Worm (Caenorhabditis elegans): ENCODE results near the gene mog-3.

Gene mog-3

DNA sequence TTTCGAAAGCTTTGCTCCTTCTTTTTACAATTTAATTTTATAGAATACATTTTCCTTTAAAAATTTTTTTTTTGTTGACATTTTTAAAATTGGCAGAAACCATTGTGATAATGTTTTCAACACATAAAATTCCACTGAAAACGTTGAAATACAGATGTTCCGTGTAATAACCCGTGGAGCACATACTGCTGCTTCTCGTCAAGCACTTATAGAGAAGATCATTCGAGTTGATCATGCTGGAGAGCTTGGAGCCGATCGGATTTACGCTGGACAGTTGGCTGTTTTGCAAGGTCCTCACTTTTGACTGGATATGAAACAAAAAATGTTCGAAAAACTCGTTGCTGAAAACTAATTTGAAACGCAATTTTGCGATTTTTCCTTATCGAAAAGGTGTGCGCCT, 30.7 kb upstream of the mog-3 start, which contains the start of gene clk-1:
clk-1 (plus strand) TSS at position 155 of the 400 bp plus-strand sequence.
- TF ChIP-seq pha-4 (tag; optimal IDR thresholded peaks at IDR 0.05) (no peak), tbx-8 (GFP tag; optimal IDR thresholded peaks at IDR 0.05) (no peak), nhr-2 (tag; optimal IDR thresholded peaks at IDR 0.05) (no peak), flh-1 (GFP tag; optimal IDR thresholded peaks at IDR 0.05) (no peak), blmp-1 (tag; optimal IDR thresholded peaks at IDR 0.05) (no peak), nhr-28 (tag; optimal IDR thresholded peaks at IDR 0.05) (no peak), sptf-1 (tag; optimal IDR thresholded peaks at IDR 0.05) (no peak), cnd-1 (tag; optimal IDR thresholded peaks at IDR 0.05) (no peak), snpc-4 (tag; optimal IDR thresholded peaks at IDR 0.05) (no peak), bed-3 (GFP tag; optimal IDR thresholded peaks at IDR 0.05) (no peak), mls-2 (tag; optimal IDR thresholded peaks at IDR 0.05) (no peak), ceh-83 (GFP tag; optimal IDR thresholded peaks at IDR 0.05) (no peak), sem-2 (GFP tag; optimal IDR thresholded peaks at IDR 0.05) (no peak), nhr-76 (tag; optimal IDR thresholded peaks at IDR 0.05) (no peak), ztf-11 (tag; optimal IDR thresholded peaks at IDR 0.05) (no peak), drap-1 (GFP tag; optimal IDR thresholded peaks at IDR 0.05) (no peak), ces-1 (GFP tag; optimal IDR thresholded peaks at IDR 0.05) (no peak)

DNA sequence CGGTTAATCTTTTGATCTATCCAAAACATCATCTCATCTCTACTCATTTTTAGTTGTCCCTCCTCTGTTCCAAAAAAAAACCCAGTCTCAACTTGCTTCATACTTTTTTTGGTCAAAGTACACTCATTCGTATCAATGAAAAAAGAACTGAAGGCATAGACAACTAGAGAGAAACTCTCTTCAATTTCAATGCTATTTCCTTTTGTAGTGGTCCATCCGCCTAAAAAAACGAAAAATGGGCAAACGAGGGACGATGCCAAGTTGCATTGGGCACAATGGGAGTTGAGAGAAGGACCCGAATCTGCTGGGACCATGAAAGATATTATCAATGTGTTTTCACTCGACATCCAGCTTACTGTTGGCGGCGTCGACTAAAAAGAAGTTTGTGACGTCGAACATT, 28.2 kb upstream of the mog-3 start:
- no peak for TF ChIP-seq drap-1 (GFP tag; optimal IDR thresholded peaks at IDR 0.05)
- no peak for TF ChIP-seq lin-32 (GFP tag; optimal IDR thresholded peaks at IDR 0.05)
- TF ChIP-seq mep-1 (tag; optimal IDR thresholded peaks at IDR 0.05): no peak
- no peak for TF ChIP-seq unc-62 (GFP tag; optimal IDR thresholded peaks at IDR 0.05)
- TF ChIP-seq nhr-12 (tag; optimal IDR thresholded peaks at IDR 0.05): no peak
- no peak for TF ChIP-seq ceh-43 (GFP tag; optimal IDR thresholded peaks at IDR 0.05)
- no peak for TF ChIP-seq tbx-8 (GFP tag; optimal IDR thresholded peaks at IDR 0.05)
- TF ChIP-seq mls-2 (tag; optimal IDR thresholded peaks at IDR 0.05): no peak
- no peak for TF ChIP-seq cnd-1 (tag; optimal IDR thresholded peaks at IDR 0.05)
- no peak for TF ChIP-seq mab-5 (tag; optimal IDR thresholded peaks at IDR 0.05)
- TF ChIP-seq nhr-76 (tag; optimal IDR thresholded peaks at IDR 0.05): no peak
- TF ChIP-seq snpc-4 (tag; optimal IDR thresholded peaks at IDR 0.05): no peak
- TF ChIP-seq zip-8 (tag; optimal IDR thresholded peaks at IDR 0.05): no peak
- TF ChIP-seq sptf-1 (tag; optimal IDR thresholded peaks at IDR 0.05): no peak
- TF ChIP-seq blmp-1 (tag; optimal IDR thresholded peaks at IDR 0.05): no peak

- no peak for TF ChIP-seq blmp-1 (tag; optimal IDR thresholded peaks at IDR 0.05)
- TF ChIP-seq sptf-1 (tag; optimal IDR thresholded peaks at IDR 0.05): no peak
- TF ChIP-seq lin-13 (tag; optimal IDR thresholded peaks at IDR 0.05): no peak
- TF ChIP-seq nhr-28 (tag; optimal IDR thresholded peaks at IDR 0.05): no peak
- no peak for TF ChIP-seq mep-1 (tag; optimal IDR thresholded peaks at IDR 0.05)
- no peak for TF ChIP-seq ceh-43 (GFP tag; optimal IDR thresholded peaks at IDR 0.05)
- no peak for TF ChIP-seq flh-1 (GFP tag; optimal IDR thresholded peaks at IDR 0.05)
- no peak for TF ChIP-seq bed-3 (GFP tag; optimal IDR thresholded peaks at IDR 0.05)
- no peak for TF ChIP-seq elt-3 (tag; optimal IDR thresholded peaks at IDR 0.05)
- TF ChIP-seq nhr-12 (tag; optimal IDR thresholded peaks at IDR 0.05): no peak
- TF ChIP-seq pha-4 (tag; optimal IDR thresholded peaks at IDR 0.05): no peak
- TF ChIP-seq tbx-8 (GFP tag; optimal IDR thresholded peaks at IDR 0.05): no peak
- no peak for TF ChIP-seq snpc-4 (tag; optimal IDR thresholded peaks at IDR 0.05)
- TF ChIP-seq cnd-1 (tag; optimal IDR thresholded peaks at IDR 0.05): no peak
- no peak for TF ChIP-seq ham-2 (GFP tag; optimal IDR thresholded peaks at IDR 0.05)
- no peak for TF ChIP-seq mls-2 (tag; optimal IDR thresholded peaks at IDR 0.05)
- TF ChIP-seq unc-120 (tag; optimal IDR thresholded peaks at IDR 0.05; ENCODE audit: poor library complexity, severe bottlenecking): no peak
- no peak for TF ChIP-seq nhr-2 (tag; optimal IDR thresholded peaks at IDR 0.05)
Measured at ce11 chrIII:5285484-5285883, 22.9 kb upstream of the mog-3 start.

DNA sequence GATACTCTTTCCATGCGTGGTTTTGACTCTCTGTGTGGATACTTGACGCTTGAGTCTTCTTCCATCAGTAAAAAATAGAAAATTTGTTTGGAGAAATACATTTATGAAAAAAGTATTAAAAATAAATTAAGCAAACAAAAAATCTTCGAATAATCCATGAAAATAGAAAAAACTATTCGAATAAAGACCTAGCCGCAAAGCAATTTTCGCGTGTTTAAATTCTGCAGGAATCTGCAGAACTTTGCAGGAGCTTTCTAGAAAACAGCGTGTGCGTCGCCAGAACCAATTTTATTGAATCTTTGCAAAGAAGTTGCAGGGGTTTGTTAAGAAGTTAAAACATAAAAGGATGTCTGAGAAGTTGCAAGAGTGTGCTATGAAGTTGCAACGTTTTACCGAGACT, 22.2 kb upstream of the mog-3 start, which contains the start of gene ZC395.11:
ZC395.11 (minus strand) TSS at position 101 of the 400 bp plus-strand sequence.
- no peak for TF ChIP-seq nhr-28 (tag; optimal IDR thresholded peaks at IDR 0.05)
- no peak for TF ChIP-seq elt-3 (tag; optimal IDR thresholded peaks at IDR 0.05)
- no peak for TF ChIP-seq ces-1 (GFP tag; optimal IDR thresholded peaks at IDR 0.05)
- TF ChIP-seq bed-3 (GFP tag; optimal IDR thresholded peaks at IDR 0.05): no peak
- no peak for TF ChIP-seq pha-4 (tag; optimal IDR thresholded peaks at IDR 0.05)
- TF ChIP-seq unc-62 (GFP tag; optimal IDR thresholded peaks at IDR 0.05): no peak
- no peak for TF ChIP-seq ceh-43 (GFP tag; optimal IDR thresholded peaks at IDR 0.05)
- no peak for TF ChIP-seq nhr-12 (tag; optimal IDR thresholded peaks at IDR 0.05)
- no peak for TF ChIP-seq mab-5 (tag; optimal IDR thresholded peaks at IDR 0.05)
- no peak for TF ChIP-seq tbx-8 (GFP tag; optimal IDR thresholded peaks at IDR 0.05)
- no peak for TF ChIP-seq zip-8 (tag; optimal IDR thresholded peaks at IDR 0.05)
- TF ChIP-seq lin-13 (tag; optimal IDR thresholded peaks at IDR 0.05): no peak
- TF ChIP-seq nhr-237 (tag; optimal IDR thresholded peaks at IDR 0.05): no peak
- TF ChIP-seq drap-1 (GFP tag; optimal IDR thresholded peaks at IDR 0.05): no peak
- no peak for TF ChIP-seq M03D4.4 (tag; optimal IDR thresholded peaks at IDR 0.05)
- no peak for TF ChIP-seq mls-2 (tag; optimal IDR thresholded peaks at IDR 0.05)

- no peak for TF ChIP-seq ceh-43 (GFP tag; optimal IDR thresholded peaks at IDR 0.05)
- no peak for TF ChIP-seq mab-5 (tag; optimal IDR thresholded peaks at IDR 0.05)
- no peak for TF ChIP-seq mep-1 (tag; optimal IDR thresholded peaks at IDR 0.05)
- no peak for TF ChIP-seq pha-4 (tag; optimal IDR thresholded peaks at IDR 0.05)
- no peak for TF ChIP-seq cnd-1 (tag; optimal IDR thresholded peaks at IDR 0.05)
- TF ChIP-seq ceh-83 (GFP tag; optimal IDR thresholded peaks at IDR 0.05): no peak
- TF ChIP-seq snpc-4 (tag; optimal IDR thresholded peaks at IDR 0.05): no peak
- TF ChIP-seq nhr-2 (tag; optimal IDR thresholded peaks at IDR 0.05): no peak
- no peak for TF ChIP-seq ceh-39 (tag; optimal IDR thresholded peaks at IDR 0.05)
Measured at ce11 chrIII:5287877-5288276, 20.5 kb upstream of the mog-3 start, which contains the start of gene T15B12.1. T15B12.1 (plus strand) TSS chrIII:5288177.
